Worm (Caenorhabditis elegans): ENCODE measurements around the gene F08B12.11.

- TF ChIP-seq sptf-1 (tag; optimal IDR thresholded peaks at IDR 0.05), result no peak
- no peak for TF ChIP-seq nhr-12 (tag; optimal IDR thresholded peaks at IDR 0.05)
- TF ChIP-seq unc-62 (GFP tag; optimal IDR thresholded peaks at IDR 0.05), result no peak
- no peak for TF ChIP-seq nhr-28 (tag; optimal IDR thresholded peaks at IDR 0.05)
- TF ChIP-seq ztf-11 (tag; optimal IDR thresholded peaks at IDR 0.05), result no peak
- TF ChIP-seq unc-39 (tag; optimal IDR thresholded peaks at IDR 0.05), result no peak
- no peak for TF ChIP-seq lin-13 (tag; optimal IDR thresholded peaks at IDR 0.05)
- no peak for TF ChIP-seq mep-1 (tag; optimal IDR thresholded peaks at IDR 0.05)
Measured at ce11 chrX:11433488-11433887, 48.6 kb downstream of the F08B12.11 start, which contains the start of gene hum-4.
